Fruit fly (Drosophila melanogaster): ENCODE results near the gene CG18764.

CG18764 gene

dm6 chr3R:11657786-11658193, 31.1 kb downstream of the CG18764 start (continued):
- no peak for TF ChIP-seq CG43689 (GFP tag; IDR thresholded peaks at IDR 0.05)
- TF ChIP-seq Meics (GFP tag; optimal IDR thresholded peaks at IDR 0.05) = peak; percentile 50
- peak; percentile 69; the same call in 2 of the 3 replicates for TF ChIP-seq row (GFP tag; IDR thresholded peaks at IDR 0.05)
- peak; percentile 37; the same call in 1 of the 2 replicates for TF ChIP-seq CG31224 (GFP tag; IDR thresholded peaks at IDR 0.05)
- peak in 1 of 3 experiments; percentile 31 for TF ChIP-seq lola (GFP tag; optimal IDR thresholded peaks at IDR 0.05)
- TF ChIP-seq lov (optimal IDR thresholded peaks at IDR 0.05) = no peak
- 0 out of 3 replicates have a peak, but pooled peaks have one; percentile 12 for TF ChIP-seq lov (GFP tag; IDR thresholded peaks at IDR 0.05)
- TF ChIP-seq tin (GFP tag; optimal IDR thresholded peaks at IDR 0.05) = no peak
- TF ChIP-seq bbx (GFP tag; IDR thresholded peaks at IDR 0.05; ENCODE audit: partially characterized antibody) = no peak
- TF ChIP-seq cas (GFP tag; IDR thresholded peaks at IDR 0.05) = no peak
- TF ChIP-seq Hey (tag; optimal IDR thresholded peaks at IDR 0.05) = no peak
- no peak for TF ChIP-seq zen (tag; optimal IDR thresholded peaks at IDR 0.05)
- no peak for TF ChIP-seq CG3163 (GFP tag; optimal IDR thresholded peaks at IDR 0.05)
- no peak for TF ChIP-seq z (GFP tag; IDR thresholded peaks at IDR 0.05)
- TF ChIP-seq Lhr (GFP tag; optimal IDR thresholded peaks at IDR 0.05) = no peak
- no peak for TF ChIP-seq ase (GFP tag; IDR thresholded peaks at IDR 0.05)
- no peak for TF ChIP-seq CG9215 (GFP tag; IDR thresholded peaks at IDR 0.05)
- TF ChIP-seq CG6175 (GFP tag; IDR thresholded peaks at IDR 0.05) = no peak
- no peak for TF ChIP-seq CG14050 (GFP tag; IDR thresholded peaks at IDR 0.05)
- TF ChIP-seq CG16815 (GFP tag; optimal IDR thresholded peaks at IDR 0.05) = no peak
- no peak for TF ChIP-seq ERR (GFP tag; optimal IDR thresholded peaks at IDR 0.05)
- no peak for TF ChIP-seq Atf6 (GFP tag; IDR thresholded peaks at IDR 0.05)
- peak; percentile 57 for TF ChIP-seq kay (GFP tag; optimal IDR thresholded peaks at IDR 0.05)
- no peak for TF ChIP-seq knrl (GFP tag; IDR thresholded peaks at IDR 0.05; ENCODE audit: partially characterized antibody)
- TF ChIP-seq CG15601 (tag; optimal IDR thresholded peaks at IDR 0.05) = peak; percentile 2
- TF ChIP-seq HHEX (GFP tag; optimal IDR thresholded peaks at IDR 0.05) = no peak
- peak; percentile 59 for TF ChIP-seq lab (GFP tag; optimal IDR thresholded peaks at IDR 0.05)
- no peak for TF ChIP-seq eve (GFP tag; optimal IDR thresholded peaks at IDR 0.05)

- TF ChIP-seq Pdp1 (GFP tag; optimal IDR thresholded peaks at IDR 0.05) (peak in 1 of 2 experiments; percentile 80), CG2199 (GFP tag; IDR thresholded peaks at IDR 0.05) (0 out of 3 replicates have a peak, but pooled peaks have one; percentile 10), Blimp-1 (GFP tag; optimal IDR thresholded peaks at IDR 0.05) (peak; percentile 98), CG11560 (tag; IDR thresholded peaks at IDR 0.05) (no peak), sna (GFP tag; IDR thresholded peaks at IDR 0.05; ENCODE audit: partially characterized antibody) (0 out of 2 replicates have a peak, but pooled peaks have one; percentile 16), sens (GFP tag) (no peak), CG6654 (GFP tag; optimal IDR thresholded peaks at IDR 0.05) (no peak), aop (GFP tag; IDR thresholded peaks at IDR 0.05) (no peak), NC2α (GFP tag; optimal IDR thresholded peaks at IDR 0.05) (no peak), Hr39 (optimal IDR thresholded peaks at IDR 0.05) (no peak), hth (optimal IDR thresholded peaks at IDR 0.05) (no peak), Hr3 (GFP tag; optimal IDR thresholded peaks at IDR 0.05) (no peak), oc (tag; optimal IDR thresholded peaks at IDR 0.05) (no peak), Deaf1 (tag; optimal IDR thresholded peaks at IDR 0.05) (no peak)
Measured at dm6 chr3R:11661187-11661586, 34.5 kb downstream of the CG18764 start.
